Fruit fly (Drosophila melanogaster): ENCODE results near the gene COX5A.

Gene COX5A

DNA sequence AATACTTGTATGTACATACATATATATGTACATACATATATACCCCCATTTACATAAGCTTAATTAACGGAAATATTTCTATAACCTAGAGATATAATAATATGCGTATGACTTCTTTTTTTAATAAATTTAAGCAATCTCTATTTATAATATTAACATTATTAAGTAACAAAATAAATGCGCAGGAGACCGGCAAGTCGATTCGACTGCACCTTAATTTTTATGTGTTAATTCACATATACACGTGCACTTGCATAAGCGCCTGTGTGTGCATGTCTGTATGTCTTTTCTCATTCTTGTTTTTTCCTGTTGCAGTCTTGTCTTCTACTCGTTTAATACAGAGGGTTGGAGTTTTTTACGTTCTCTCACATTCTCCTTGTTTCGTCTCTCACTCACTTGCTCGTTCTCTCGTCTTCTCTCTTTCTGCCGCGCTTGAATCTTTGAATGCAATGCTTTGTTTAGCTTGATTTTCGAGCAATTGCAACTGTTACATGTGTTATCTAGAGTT is 38.9 kb upstream of the COX5A start (continued):
- peak; percentile 33 for TF ChIP-seq Kr (GFP tag; optimal IDR thresholded peaks at IDR 0.05)
- no peak for TF ChIP-seq CG2120 (GFP tag; optimal IDR thresholded peaks at IDR 0.05)
- TF ChIP-seq CG14710 (tag; optimal IDR thresholded peaks at IDR 0.05): peak; percentile 98
- TF ChIP-seq wor (GFP tag; IDR thresholded peaks at IDR 0.05): peak; percentile 90
- TF ChIP-seq dmrt11E (tag; optimal IDR thresholded peaks at IDR 0.05): peak; percentile 100
- no peak for TF ChIP-seq her (GFP tag; optimal IDR thresholded peaks at IDR 0.05)
- TF ChIP-seq Myb (GFP tag; optimal IDR thresholded peaks at IDR 0.05): no peak
- TF ChIP-seq tgo (GFP tag; IDR thresholded peaks at IDR 0.05): peak; percentile 78
- no peak for TF ChIP-seq Bgb (GFP tag; IDR thresholded peaks at IDR 0.05; ENCODE audit: partially characterized antibody)
- TF ChIP-seq chif (GFP tag; optimal IDR thresholded peaks at IDR 0.05): peak; percentile 33 to 76
- TF ChIP-seq sim (GFP tag; IDR thresholded peaks at IDR 0.05): peak; percentile 89
- TF ChIP-seq CG17612 (GFP tag; IDR thresholded peaks at IDR 0.05): no peak
- TF ChIP-seq gfzf (GFP tag; optimal IDR thresholded peaks at IDR 0.05): no peak
- peak; percentile 81 for TF ChIP-seq H2.0 (GFP tag; IDR thresholded peaks at IDR 0.05)
- TF ChIP-seq CG34376 (GFP tag; optimal IDR thresholded peaks at IDR 0.05): no peak
- TF ChIP-seq CG32767 (GFP tag; IDR thresholded peaks at IDR 0.05): peak; percentile 83
- TF ChIP-seq Camta (GFP tag; optimal IDR thresholded peaks at IDR 0.05): no peak
- TF ChIP-seq Xbp1 (GFP tag; optimal IDR thresholded peaks at IDR 0.05): peak; percentile 93
- TF ChIP-seq CG8388 (GFP tag; optimal IDR thresholded peaks at IDR 0.05): peak; percentile 95
- TF ChIP-seq Med (GFP tag): peak; percentile 44
- TF ChIP-seq al (GFP tag; IDR thresholded peaks at IDR 0.05): no peak
- no peak for TF ChIP-seq mam (GFP tag; optimal IDR thresholded peaks at IDR 0.05)
- peak; percentile 92 for TF ChIP-seq tio (GFP tag; optimal IDR thresholded peaks at IDR 0.05)
- TF ChIP-seq CG11695 (GFP tag; IDR thresholded peaks at IDR 0.05): peak; percentile 70; the same call in 2 of the 3 replicates
- no peak for TF ChIP-seq da (GFP tag; optimal IDR thresholded peaks at IDR 0.05)
- TF ChIP-seq CG17328 (GFP tag; IDR thresholded peaks at IDR 0.05): peak; percentile 96
- peak; percentile 59; the same call in 1 of the 2 replicates for TF ChIP-seq CG11247 (GFP tag; IDR thresholded peaks at IDR 0.05)
- TF ChIP-seq MBD-R2 (GFP tag; IDR thresholded peaks at IDR 0.05): 0 out of 2 replicates have a peak, but pooled peaks have one; percentile 12
- no peak for TF ChIP-seq lov (optimal IDR thresholded peaks at IDR 0.05)
- peak; percentile 94 for TF ChIP-seq lov (GFP tag; IDR thresholded peaks at IDR 0.05)
- no peak for TF ChIP-seq CG13894 (tag; optimal IDR thresholded peaks at IDR 0.05)
- TF ChIP-seq CG10366 (GFP tag; IDR thresholded peaks at IDR 0.05): peak; percentile 83
- peak; percentile 80 for TF ChIP-seq HHEX (GFP tag; optimal IDR thresholded peaks at IDR 0.05)
- TF ChIP-seq phol (tag; optimal IDR thresholded peaks at IDR 0.05): peak; percentile 98
- peak; percentile 94 for TF ChIP-seq Six4 (GFP tag; optimal IDR thresholded peaks at IDR 0.05)
- peak; percentile 84 for TF ChIP-seq CG11093 (GFP tag; IDR thresholded peaks at IDR 0.05)
- TF ChIP-seq slbo (GFP tag; IDR thresholded peaks at IDR 0.05): no peak
- TF ChIP-seq CG10654 (GFP tag; optimal IDR thresholded peaks at IDR 0.05): peak; percentile 92
- peak; percentile 82 for TF ChIP-seq CG18476 (GFP tag; optimal IDR thresholded peaks at IDR 0.05)
- no peak for TF ChIP-seq Dp (GFP tag; optimal IDR thresholded peaks at IDR 0.05)
- TF ChIP-seq pfk (GFP tag; optimal IDR thresholded peaks at IDR 0.05): no peak
- peak; percentile 81 for TF ChIP-seq Nf-YA (GFP tag; IDR thresholded peaks at IDR 0.05)
- TF ChIP-seq GATAe (GFP tag; conservative IDR thresholded peaks at IDR 0.05): no peak
- TF ChIP-seq Taf1 (GFP tag; IDR thresholded peaks at IDR 0.05): no peak
- TF ChIP-seq chm (GFP tag; IDR thresholded peaks at IDR 0.05): peak; percentile 93
- peak; percentile 85 for TF ChIP-seq Ptx1 (GFP tag; IDR thresholded peaks at IDR 0.05)
- TF ChIP-seq Poxn (GFP tag; IDR thresholded peaks at IDR 0.05): no peak
- peak; percentile 79 for TF ChIP-seq gt (GFP tag; IDR thresholded peaks at IDR 0.05)
- TF ChIP-seq CG30020 (tag; optimal IDR thresholded peaks at IDR 0.05): peak; percentile 82
- TF ChIP-seq CG33557 (GFP tag; optimal IDR thresholded peaks at IDR 0.05): peak; percentile 97
- peak; percentile 92 for TF ChIP-seq nerfin-1 (tag; optimal IDR thresholded peaks at IDR 0.05)
- TF ChIP-seq CG15269 (tag; optimal IDR thresholded peaks at IDR 0.05): peak; percentile 78

Data from whole organism, embryonic.